Worm (Caenorhabditis elegans): ENCODE results near the gene clec-266.

Gene clec-266

DNA sequence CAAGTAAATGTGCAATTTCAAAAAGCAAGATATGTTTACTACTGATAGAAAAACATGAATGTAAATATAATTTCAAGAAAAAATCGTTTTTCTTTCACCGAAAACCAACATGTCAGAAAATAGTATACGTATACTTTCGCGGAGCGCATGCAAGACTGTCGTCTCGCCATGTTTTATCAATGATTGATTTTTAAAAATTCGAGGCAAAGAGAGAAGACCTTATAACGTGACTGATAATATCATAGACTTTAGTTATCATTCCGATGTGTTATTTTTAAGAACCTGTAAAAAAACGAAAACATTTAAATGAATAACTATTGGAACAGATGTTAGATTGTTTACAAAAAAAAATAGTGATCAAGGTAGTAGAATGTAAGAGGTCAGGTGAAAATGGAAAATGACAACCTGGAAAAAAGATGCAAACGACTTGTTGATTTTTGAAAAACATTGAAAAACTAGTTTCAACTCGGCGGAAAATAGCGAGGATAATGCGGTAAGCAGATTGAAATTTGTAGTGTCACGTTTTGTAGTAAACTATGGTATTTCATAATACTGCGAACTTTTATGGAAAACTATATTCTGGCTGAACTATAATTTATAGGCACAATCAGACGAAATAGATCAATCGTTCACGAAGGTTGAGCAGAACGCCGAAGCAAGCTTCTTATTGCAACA, 23.8 kb upstream of the clec-266 start:
- no peak for TF ChIP-seq dao-5 (tag; optimal IDR thresholded peaks at IDR 0.05)
- no peak for TF ChIP-seq him-1 (tag; optimal IDR thresholded peaks at IDR 0.05)
- TF ChIP-seq W03F9.2 (tag; optimal IDR thresholded peaks at IDR 0.05), result no peak

ce11 chrX:6644971-6645704, 22.4 kb upstream of the clec-266 start, which contains the start of gene C56E10.3:
TSS of gene C56E10.3 (plus strand) at chrX:6645654.
- TF ChIP-seq him-1 (tag; optimal IDR thresholded peaks at IDR 0.05) (no peak), dao-5 (tag; optimal IDR thresholded peaks at IDR 0.05) (no peak), W03F9.2 (tag; optimal IDR thresholded peaks at IDR 0.05) (no peak)

- TF ChIP-seq dao-5 (tag; optimal IDR thresholded peaks at IDR 0.05), result no peak
- no peak for TF ChIP-seq him-1 (tag; optimal IDR thresholded peaks at IDR 0.05)
Observed at ce11 chrX:6642798-6643197, 20.1 kb upstream of the clec-266 start.

- no peak for TF ChIP-seq dao-5 (tag; optimal IDR thresholded peaks at IDR 0.05)
- no peak for TF ChIP-seq W03F9.2 (tag; optimal IDR thresholded peaks at IDR 0.05)
- TF ChIP-seq him-1 (tag; optimal IDR thresholded peaks at IDR 0.05), result no peak
Observed at ce11 chrX:6641509-6641908, 18.8 kb upstream of the clec-266 start.

DNA sequence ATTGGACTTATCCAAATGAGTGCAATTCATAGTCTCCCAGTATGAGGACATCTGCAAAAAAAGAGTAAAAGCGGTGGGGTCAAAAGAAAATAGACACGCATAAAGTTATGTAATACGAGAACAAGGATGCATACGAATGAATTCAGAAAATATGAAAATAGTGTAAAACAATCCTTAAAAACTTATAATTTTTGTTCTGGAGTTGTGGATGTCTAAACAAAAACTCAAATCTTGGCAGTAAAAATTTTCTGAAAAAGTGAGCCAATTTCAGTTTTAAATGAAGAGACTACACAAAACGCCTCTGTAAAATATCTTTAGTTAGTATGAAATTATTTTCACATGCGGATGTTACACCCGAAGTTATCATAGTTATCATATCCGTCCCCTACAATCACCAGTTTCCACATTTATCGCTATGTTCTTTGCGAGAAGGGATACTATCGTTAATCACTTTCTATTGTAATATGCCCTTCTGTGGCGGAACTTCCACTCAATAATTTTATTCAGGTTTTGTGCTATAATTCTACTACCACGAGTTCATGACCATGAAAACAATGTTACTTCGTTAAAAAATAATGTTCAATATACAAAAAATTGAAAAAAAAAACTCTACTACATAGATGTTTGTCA, 18.0 kb upstream of the clec-266 start, which contains the start of gene nhr-120:
nhr-120 (minus strand) TSS at position 51 of the 630 bp plus-strand sequence.
- TF ChIP-seq him-1 (tag; optimal IDR thresholded peaks at IDR 0.05) (no peak), W03F9.2 (tag; optimal IDR thresholded peaks at IDR 0.05) (no peak), dao-5 (tag; optimal IDR thresholded peaks at IDR 0.05) (no peak)

DNA sequence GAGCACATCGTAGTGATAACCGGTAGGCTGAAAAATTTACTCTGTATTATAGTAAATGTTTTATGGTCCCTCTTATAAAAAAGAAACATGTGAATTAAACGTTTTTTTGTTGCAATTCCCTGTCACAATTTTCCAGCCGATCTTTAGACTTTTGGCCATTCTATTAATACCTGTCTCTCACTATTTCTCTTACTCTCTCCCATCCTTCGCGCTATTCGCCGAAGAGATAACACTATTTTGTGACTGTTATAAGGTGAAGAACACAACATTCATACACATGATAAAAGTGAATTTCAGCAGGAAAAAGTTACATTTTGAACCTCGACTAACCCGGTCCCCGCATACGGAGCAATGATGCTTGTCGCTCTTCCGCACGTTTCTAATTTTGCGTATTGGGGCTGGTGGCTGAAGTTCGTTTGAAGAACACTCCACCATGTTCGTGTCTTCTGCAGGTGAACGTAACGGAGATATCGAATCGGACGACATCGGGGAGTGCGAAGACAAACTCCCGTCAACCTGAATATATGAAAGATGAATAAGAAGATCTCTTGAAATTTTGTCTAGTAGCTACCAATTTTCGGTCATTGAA, 16.4 kb upstream of the clec-266 start:
- no peak for TF ChIP-seq him-1 (tag; optimal IDR thresholded peaks at IDR 0.05)
- TF ChIP-seq dao-5 (tag; optimal IDR thresholded peaks at IDR 0.05), result no peak
- TF ChIP-seq W03F9.2 (tag; optimal IDR thresholded peaks at IDR 0.05), result no peak

DNA sequence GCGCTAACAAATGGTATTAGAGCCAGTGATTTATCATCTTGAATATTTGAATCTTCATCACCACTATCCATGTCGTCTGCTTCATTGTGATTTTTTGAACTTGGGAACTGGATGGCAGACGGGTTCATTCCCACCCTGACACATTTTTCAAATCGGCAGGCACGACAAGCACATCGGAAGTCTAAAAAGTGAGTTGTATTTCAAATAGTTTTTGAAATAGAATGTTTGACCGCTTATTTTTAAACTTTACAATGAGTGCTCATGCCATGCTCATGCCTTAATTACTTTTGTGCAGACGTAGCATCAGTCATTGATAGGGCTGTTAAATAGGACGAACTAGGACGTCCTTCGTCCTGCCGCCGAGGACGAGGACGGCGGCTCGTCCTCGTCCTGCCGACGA, 15.2 kb upstream of the clec-266 start:
- TF ChIP-seq him-1 (tag; optimal IDR thresholded peaks at IDR 0.05) (no peak), W03F9.2 (tag; optimal IDR thresholded peaks at IDR 0.05) (no peak), dao-5 (tag; optimal IDR thresholded peaks at IDR 0.05) (no peak)

- TF ChIP-seq dao-5 (tag; optimal IDR thresholded peaks at IDR 0.05), result no peak
- TF ChIP-seq W03F9.2 (tag; optimal IDR thresholded peaks at IDR 0.05), result no peak
- no peak for TF ChIP-seq him-1 (tag; optimal IDR thresholded peaks at IDR 0.05)
Observed at ce11 chrX:6635173-6635572, 12.5 kb upstream of the clec-266 start, which contains the start of gene aexr-1. TSS of gene aexr-1 (minus strand) at chrX:6635273.

- TF ChIP-seq dao-5 (tag; optimal IDR thresholded peaks at IDR 0.05) (no peak), him-1 (tag; optimal IDR thresholded peaks at IDR 0.05) (no peak), W03F9.2 (tag; optimal IDR thresholded peaks at IDR 0.05) (no peak)
Observed at ce11 chrX:6631437-6631836, 8.7 kb upstream of the clec-266 start, which contains the start of gene aexr-2. TSS of gene aexr-2 (minus strand) at chrX:6631537.

DNA sequence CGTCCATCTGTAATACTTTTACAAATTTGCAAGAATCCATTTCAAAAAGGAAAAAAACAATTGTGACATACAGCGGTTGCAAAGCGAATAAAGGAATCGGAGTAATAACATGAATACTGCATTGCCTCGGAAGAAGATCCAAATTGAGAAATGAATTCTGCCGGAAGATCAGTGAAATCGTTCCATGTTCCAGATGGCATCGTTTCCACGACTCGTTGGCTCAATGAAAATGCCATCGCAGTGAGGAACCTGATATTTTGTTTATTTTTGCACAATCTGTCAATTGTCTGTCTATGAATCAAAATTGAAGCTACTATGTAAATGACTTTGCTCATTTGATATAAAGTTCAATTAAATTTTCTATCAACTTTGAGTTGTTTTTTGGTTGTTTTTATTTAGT, 7.9 kb upstream of the clec-266 start:
- TF ChIP-seq dao-5 (tag; optimal IDR thresholded peaks at IDR 0.05) (no peak), him-1 (tag; optimal IDR thresholded peaks at IDR 0.05) (no peak)

- TF ChIP-seq W03F9.2 (tag; optimal IDR thresholded peaks at IDR 0.05), result no peak
- TF ChIP-seq dao-5 (tag; optimal IDR thresholded peaks at IDR 0.05), result no peak
- TF ChIP-seq him-1 (tag; optimal IDR thresholded peaks at IDR 0.05), result no peak
Observed at ce11 chrX:6625275-6625674, 2.6 kb upstream of the clec-266 start.

- TF ChIP-seq him-1 (tag; optimal IDR thresholded peaks at IDR 0.05) (no peak), W03F9.2 (tag; optimal IDR thresholded peaks at IDR 0.05) (no peak), dao-5 (tag; optimal IDR thresholded peaks at IDR 0.05) (no peak)
Observed at ce11 chrX:6618712-6619111, 4.0 kb downstream of the clec-266 start, which contains the start of gene kqt-1. TSS of gene kqt-1 (plus strand) at chrX:6619012.

DNA sequence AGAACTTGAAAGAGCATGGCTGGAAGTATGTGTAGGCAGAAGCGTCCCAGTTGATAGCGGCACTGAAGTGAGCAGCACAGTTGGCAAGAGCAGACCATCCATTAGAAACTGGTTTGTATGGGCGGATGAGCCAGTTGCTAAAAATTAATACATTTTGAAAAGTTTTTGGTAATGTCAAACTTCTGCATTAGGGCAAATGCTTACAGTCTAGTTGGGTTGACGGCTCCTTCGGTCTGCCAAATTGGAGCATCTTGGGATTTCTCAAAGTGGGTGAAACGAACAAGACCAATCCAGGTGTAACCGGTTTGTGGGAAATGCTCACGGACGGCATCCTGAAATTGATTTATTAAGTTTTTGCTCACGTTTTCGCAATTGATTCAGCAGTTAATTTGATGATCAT, 5.1 kb downstream of the clec-266 start:
- no peak for TF ChIP-seq him-1 (tag; optimal IDR thresholded peaks at IDR 0.05)
- no peak for TF ChIP-seq dao-5 (tag; optimal IDR thresholded peaks at IDR 0.05)
- TF ChIP-seq W03F9.2 (tag; optimal IDR thresholded peaks at IDR 0.05), result no peak

DNA sequence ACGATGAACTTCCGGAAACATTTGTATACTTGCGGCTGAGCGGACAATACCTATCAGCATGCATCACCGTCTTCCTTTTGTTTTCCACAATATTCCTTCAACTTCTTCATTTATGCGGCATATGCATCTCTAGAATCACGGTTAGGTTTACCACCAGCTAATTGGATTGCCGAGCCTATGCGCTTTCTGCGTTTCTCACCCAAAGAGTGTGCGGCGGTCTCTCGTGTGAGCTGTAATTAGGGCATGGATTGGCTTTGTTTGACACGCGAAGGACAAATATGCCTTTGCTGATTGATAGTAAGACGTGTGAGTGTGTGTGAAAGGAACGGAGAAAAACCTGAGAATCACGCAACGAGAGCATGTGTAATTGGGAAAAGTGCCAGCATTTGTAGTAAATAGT, 9.2 kb downstream of the clec-266 start:
- TF ChIP-seq W03F9.2 (tag; optimal IDR thresholded peaks at IDR 0.05), result no peak
- no peak for TF ChIP-seq dao-5 (tag; optimal IDR thresholded peaks at IDR 0.05)
- TF ChIP-seq him-1 (tag; optimal IDR thresholded peaks at IDR 0.05), result no peak
